Fruit fly (Drosophila melanogaster) whole organism, embryonic: ENCODE measurements around the gene CG8892.
A peak's percentile ranks its signal among the peaks of the same experiment; 100 is the strongest.

Experiments used
- CG10543 ChIP-seq: fragments of 200-800 bp; sonication (Bioruptor generic); optimal IDR thresholded peaks from 3 replicates; lab custom pipeline; 2017; ENCODE audit warnings: missing biosample characterization, mild to moderate bottlenecking, missing genetic modification characterization, moderate library complexity
- CG18599 ChIP-seq: fragments of 200-800 bp; sonication (Bioruptor generic); optimal IDR thresholded peaks from 3 replicates; lab custom pipeline; 2017; ENCODE audit warnings: missing biosample characterization, missing genetic modification characterization, mild to moderate bottlenecking, moderate library complexity, missing genetic modification reagents
- CG3163 ChIP-seq: fragments of 200-800 bp; sonication (Bioruptor generic); optimal IDR thresholded peaks from 3 replicates; lab custom pipeline; 2016; ENCODE audit warnings: missing biosample characterization, missing genetic modification characterization
- CG34376 ChIP-seq: fragments of 200-800 bp; sonication (Bioruptor generic); optimal IDR thresholded peaks from 2 replicates; lab custom pipeline; 2018; ENCODE audit warnings: missing biosample characterization, mild to moderate bottlenecking, missing genetic modification characterization
- CG3726 ChIP-seq: fragments of 200-800 bp; sonication (Bioruptor generic); IDR thresholded peaks from 3 replicates; pipeline ENCODE4, ENCODE4 v1.3.6; 2022; ENCODE audit warnings: missing biosample characterization, missing genetic modification characterization
- CG3995 ChIP-seq: fragments of 200-800 bp; sonication (Bioruptor generic); optimal IDR thresholded peaks from 3 replicates; lab custom pipeline; 2016; ENCODE audit warnings: missing biosample characterization, missing genetic modification characterization
- CG4707 ChIP-seq: fragments of 200-800 bp; sonication (Bioruptor generic); optimal IDR thresholded peaks from 2 replicates; lab custom pipeline; 2018; ENCODE audit warnings: missing biosample characterization, mild to moderate bottlenecking, missing genetic modification characterization, moderate library complexity
- CG5245 ChIP-seq: fragments of 200-800 bp; sonication (Bioruptor generic); optimal IDR thresholded peaks from 3 replicates; lab custom pipeline; 2016; ENCODE audit warnings: missing biosample characterization, missing genetic modification characterization
- CG6175 ChIP-seq: fragments of 200-800 bp; sonication (Bioruptor generic); IDR thresholded peaks from 3 replicates; pipeline ENCODE4 v1.3.6; 2022; ENCODE audit warnings: missing biosample characterization, missing genetic modification characterization
- CG6654 ChIP-seq: fragments of 200-800 bp; sonication (Bioruptor generic); optimal IDR thresholded peaks from 2 replicates; lab custom pipeline; 2017; ENCODE audit warnings: missing biosample characterization, mild to moderate bottlenecking, missing genetic modification characterization
- CG6765 ChIP-seq: fragments of 200-800 bp; sonication (Bioruptor generic); optimal IDR thresholded peaks from 3 replicates; lab custom pipeline; 2017; ENCODE audit warnings: missing biosample characterization, mild to moderate bottlenecking, missing genetic modification characterization
- CG9876 ChIP-seq: fragments of 200-800 bp; sonication (Bioruptor generic); optimal IDR thresholded peaks from 2 replicates; lab custom pipeline; 2016; ENCODE audit warnings: missing biosample characterization, missing genetic modification characterization
- D19A ChIP-seq: fragments of 200-800 bp; optimal IDR thresholded peaks from 3 replicates; lab custom pipeline; 2019; ENCODE audit warnings: missing biosample characterization, mild to moderate bottlenecking, missing genetic modification characterization, moderate library complexity
- Deaf1 ChIP-seq: fragments of 200-800 bp; optimal IDR thresholded peaks from 3 replicates; lab custom pipeline; 2019; ENCODE audit warnings: missing biosample characterization, mild to moderate bottlenecking, missing genetic modification characterization, moderate library complexity
- Hand ChIP-seq: fragments of 200-800 bp; sonication (Bioruptor generic); optimal IDR thresholded peaks from 2 replicates; lab custom pipeline; 2017; ENCODE audit warnings: mild to moderate bottlenecking, missing biosample characterization, missing genetic modification reagents, missing genetic modification characterization
- Jarid2 ChIP-seq: fragments of 200-800 bp; sonication (Bioruptor generic); optimal IDR thresholded peaks from 3 replicates; lab custom pipeline; 2017; ENCODE audit warnings: mild to moderate bottlenecking, missing biosample characterization, missing genetic modification reagents, missing genetic modification characterization
- Med ChIP-seq: fragments of 200-800 bp; sonication (Bioruptor generic); peaks from one replicate; lab custom pipeline; 2016; ENCODE audit warnings: missing biosample characterization, missing genetic modification characterization, mild to moderate bottlenecking, inconsistent platforms, moderate library complexity
- NFAT ChIP-seq: fragments of 200-800 bp; sonication (Bioruptor generic); IDR thresholded peaks from 2 replicates; pipeline ENCODE4 v1.3.6; 2022; ENCODE audit warnings: missing biosample characterization, missing genetic modification characterization
- Nf-YB ChIP-seq: fragments of 200-800 bp; sonication (Bioruptor generic); optimal IDR thresholded peaks from 3 replicates; lab custom pipeline; 2019; ENCODE audit warnings: missing biosample characterization, mild to moderate bottlenecking, missing genetic modification characterization, moderate library complexity
- Nf-YC ChIP-seq: fragments of 200-800 bp; optimal IDR thresholded peaks from 3 replicates; lab custom pipeline; 2019; ENCODE audit warnings: missing biosample characterization, mild to moderate bottlenecking, missing genetic modification characterization, moderate library complexity
- Optix ChIP-seq: fragments of 200-800 bp; sonication (Bioruptor generic); IDR thresholded peaks from 3 replicates; pipeline ENCODE4 v1.3.6; 2022; ENCODE audit warnings: missing biosample characterization, missing genetic modification characterization
- Pdp1 ChIP-seq, 2 experiments: fragments of 200-800 bp; sonication (Bioruptor generic); optimal IDR thresholded peaks; 3 replicates each; lab custom pipeline; 2016; ENCODE audit warnings: missing biosample characterization in 2 of 2, missing genetic modification characterization in 2 of 2, mild to moderate bottlenecking in 1 of 2, moderate library complexity in 1 of 2
- Trl ChIP-seq, 3 experiments: fragments of >200 bp in 2 of 3; fragments of 200-800 bp in 1 of 3; sonication (Bioruptor generic) in 1 of 3; optimal IDR thresholded peaks; 2 replicates in 1 of 3; 3 replicates in 2 of 3; lab custom pipeline; 2016 to 2017; ENCODE audit warnings: missing biosample characterization in 1 of 3, missing genetic modification characterization in 1 of 3
- bowl ChIP-seq: fragments of 200-800 bp; sonication (Bioruptor generic); IDR thresholded peaks from 2 replicates; pipeline ENCODE4 v1.3.6; 2022; ENCODE audit warnings: missing biosample characterization, missing genetic modification characterization
- cad ChIP-seq: fragments of >200 bp; optimal IDR thresholded peaks from 2 replicates; lab custom pipeline; 2017; ENCODE audit warnings: missing biosample characterization, missing genetic modification characterization
- cg ChIP-seq: fragments of 200-800 bp; sonication (Bioruptor generic); optimal IDR thresholded peaks from 3 replicates; lab custom pipeline; 2019; ENCODE audit warnings: missing biosample characterization, mild to moderate bottlenecking, missing genetic modification characterization, moderate library complexity
- chinmo ChIP-seq: fragments of 200-800 bp; sonication (Bioruptor generic); IDR thresholded peaks from 4 replicates; pipeline ENCODE4 v1.3.6; 2022; ENCODE audit warnings: missing biosample characterization, missing genetic modification characterization; ENCODE audit not compliant: partially characterized antibody
- crc ChIP-seq: fragments of 200-800 bp; sonication (Bioruptor generic); optimal IDR thresholded peaks from 2 replicates; lab custom pipeline; 2016; ENCODE audit warnings: missing biosample characterization, missing genetic modification characterization
- crol ChIP-seq: fragments of 200-800 bp; sonication (Bioruptor generic); IDR thresholded peaks from 2 replicates; pipeline ENCODE4 v1.3.6; 2022; ENCODE audit warnings: missing biosample characterization, missing genetic modification characterization
- cwo ChIP-seq: fragments of 200-800 bp; sonication (Bioruptor generic); optimal IDR thresholded peaks from 3 replicates; lab custom pipeline; 2017; ENCODE audit warnings: missing biosample characterization, missing genetic modification characterization, mild to moderate bottlenecking, moderate library complexity, missing genetic modification reagents
- ftz-f1 ChIP-seq: fragments of 200-800 bp; sonication (Bioruptor generic); optimal IDR thresholded peaks from 2 replicates; lab custom pipeline; 2016; ENCODE audit warnings: missing biosample characterization, missing genetic modification characterization
- knrl ChIP-seq: fragments of 200-800 bp; sonication (Bioruptor generic); IDR thresholded peaks from 3 replicates; pipeline ENCODE4 v1.3.6; 2022; ENCODE audit warnings: missing biosample characterization, missing genetic modification characterization; ENCODE audit not compliant: partially characterized antibody
- peb ChIP-seq: fragments of 200-800 bp; sonication (Bioruptor generic); IDR thresholded peaks from 2 replicates; pipeline ENCODE4 v1.3.6; 2022; ENCODE audit warnings: missing biosample characterization, missing genetic modification characterization
- slbo ChIP-seq: fragments of 200-800 bp; sonication (Bioruptor generic); IDR thresholded peaks from 2 replicates; pipeline ENCODE4 v1.3.6; 2022; ENCODE audit warnings: missing biosample characterization, missing genetic modification characterization
- slou ChIP-seq: fragments of 200-800 bp; sonication (Bioruptor generic); optimal IDR thresholded peaks from 3 replicates; lab custom pipeline; 2016; ENCODE audit warnings: missing biosample characterization, missing genetic modification characterization
- sug ChIP-seq: fragments of 200-800 bp; optimal IDR thresholded peaks from 2 replicates; lab custom pipeline; 2019; ENCODE audit warnings: missing biosample characterization, mild to moderate bottlenecking, missing genetic modification characterization, moderate library complexity
- tap ChIP-seq: fragments of 200-800 bp; optimal IDR thresholded peaks from 3 replicates; lab custom pipeline; 2019; ENCODE audit warnings: missing biosample characterization, mild to moderate bottlenecking, missing genetic modification characterization, moderate library complexity

CG8892 gene

dm6 chr2L:5030535-5030934 lies 49.1 kb upstream of the CG8892 start:
- TF ChIP-seq peb (GFP tag; lab: Robert Waterston, UW) (no peak), CG3163 (GFP tag; lab: Kevin White, UChicago) (peak; percentile 49), Trl (optimal IDR thresholded peaks at IDR 0.05; lab: Kevin White, UChicago) (peak in 1 of 2 experiments; percentile 26), Trl (GFP tag; optimal IDR thresholded peaks at IDR 0.05; lab: Kevin White, UChicago) (no peak), CG4707 (GFP tag; lab: Kevin White, UChicago) (no peak), knrl (no peak)

- no peak for TF ChIP-seq slou
- TF ChIP-seq CG6654 (GFP tag; lab: Kevin White, UChicago), result peak; percentile 74
- peak; percentile 55 for TF ChIP-seq cad
These were observed 48.4 kb upstream of the CG8892 start for dm6 chr2L:5029809-5030108.

- TF ChIP-seq bowl, result no peak
- no peak for TF ChIP-seq CG9876 (GFP tag; lab: Kevin White, UChicago)
- TF ChIP-seq CG6175 (GFP tag; lab: Robert Waterston, UW), result peak; percentile 48; the same call in 1 of the 3 replicates
- peak; percentile 63 for TF ChIP-seq crol
- TF ChIP-seq Med (GFP tag; lab: Kevin White, UChicago), result peak; percentile 61
- TF ChIP-seq Deaf1 (tag; lab: Kevin White, UChicago), result peak; percentile 97
- no peak for TF ChIP-seq CG5245 (GFP tag; lab: Kevin White, UChicago)
- no peak for TF ChIP-seq tap (tag; lab: Kevin White, UChicago)
- TF ChIP-seq CG6765, result no peak
- peak; percentile 11 for TF ChIP-seq CG18599 (GFP tag; lab: Kevin White, UChicago)
- 0 out of 3 replicates have a peak, but pooled peaks have one; percentile 22 for TF ChIP-seq Optix
- peak; percentile 80 for TF ChIP-seq CG10543 (GFP tag; lab: Kevin White, UChicago)
- peak; percentile 97 for TF ChIP-seq CG34376 (GFP tag; lab: Kevin White, UChicago)
- TF ChIP-seq cwo (GFP tag; lab: Kevin White, UChicago), result peak; percentile 30
- peak; percentile 26; the same call in 1 of the 2 replicates for TF ChIP-seq slbo (GFP tag; lab: Robert Waterston, UW)
- TF ChIP-seq Hand (GFP tag; lab: Kevin White, UChicago), result no peak
- TF ChIP-seq CG3995 (GFP tag; lab: Kevin White, UChicago), result no peak
- TF ChIP-seq NFAT (GFP tag; lab: Robert Waterston, UW), result 0 out of 2 replicates have a peak, but pooled peaks have one; percentile 8
- TF ChIP-seq chinmo (GFP tag; lab: Robert Waterston, UW), result 0 out of 4 replicates have a peak, but pooled peaks have one; percentile 37
- peak; percentile 14 for TF ChIP-seq cg (GFP tag; lab: Kevin White, UChicago)
- no peak for TF ChIP-seq CG3726 (GFP tag; lab: Robert Waterston, UW)
- peak in 1 of 2 experiments; percentile 20 for TF ChIP-seq Pdp1 (GFP tag; optimal IDR thresholded peaks at IDR 0.05; lab: Kevin White, UChicago)
- peak; percentile 51 for TF ChIP-seq Jarid2 (GFP tag; lab: Kevin White, UChicago)
- TF ChIP-seq Nf-YC, result peak; percentile 51
- no peak for TF ChIP-seq crc (GFP tag; lab: Kevin White, UChicago)
- TF ChIP-seq D19A (tag; lab: Kevin White, UChicago), result no peak
- peak; percentile 90 for TF ChIP-seq sug (tag; lab: Kevin White, UChicago)
- peak; percentile 55 for TF ChIP-seq Nf-YB
- TF ChIP-seq ftz-f1 (GFP tag; lab: Kevin White, UChicago), result peak; percentile 45
- TF ChIP-seq, all 482 proteins: peak for 19
These were observed 47.8 kb upstream of the CG8892 start, which contains the start of gene Col4a1 for dm6 chr2L:5029049-5029808. Gene Col4a1 (plus strand): TSS chr2L:5029609.
